In the genomic region with DNA sequence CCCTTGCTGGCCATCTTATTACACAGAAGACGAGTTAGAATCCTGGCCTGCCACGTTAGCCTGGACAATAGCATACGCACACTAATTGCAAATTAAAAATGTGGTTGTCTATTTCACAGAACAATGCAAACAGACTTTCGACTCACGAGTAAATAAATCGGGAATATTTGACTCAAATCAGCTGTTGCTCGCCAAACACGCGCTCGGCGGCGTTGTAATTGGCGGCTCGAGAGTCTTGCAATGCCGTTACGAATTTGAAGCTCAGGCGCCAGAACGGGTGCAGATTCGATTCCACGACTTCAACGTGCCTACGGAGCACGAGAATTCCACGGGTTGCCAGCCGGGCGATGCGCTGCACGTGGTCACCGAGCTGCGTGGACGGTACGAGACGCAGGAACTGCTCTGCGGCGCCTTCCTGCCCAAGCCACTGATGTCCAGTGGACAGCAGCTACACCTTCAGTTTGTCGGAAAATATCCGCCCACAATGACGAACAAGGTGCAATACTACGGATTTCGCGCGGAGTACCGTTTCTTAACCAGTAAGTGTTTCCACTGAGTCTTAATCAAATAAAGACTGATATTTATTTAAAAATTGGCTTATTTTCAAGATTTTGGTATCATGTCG, we compare ENCODE assay signal across 7 fruit fly cellular contexts.
TF ChIP-seq lines count a peak whose summit lies in the region.

TSS of gene DNAlig3 (minus strand) at position 168 of the 625 bp plus-strand sequence.

- peak; percentile 6 to 13 for TF ChIP-seq CTCF in S2 (optimal IDR thresholded peaks at IDR 0.05; lab: Kevin White, UChicago)
- peak; percentile 45 for TF ChIP-seq CTCF in whole organism, embryonic (GFP tag; optimal IDR thresholded peaks at IDR 0.05; lab: Kevin White, UChicago)

TF ChIP-seq in Kc167, 6 proteins besides CTCF, POLR2A, EP300 and RAD21:
- TF ChIP-seq psq (optimal IDR thresholded peaks at IDR 0.05; lab: Kevin White, UChicago), result no peak
- TF ChIP-seq insv (optimal IDR thresholded peaks at IDR 0.05; lab: Kevin White, UChicago), result peak; percentile 84

TF ChIP-seq in whole organism, adult, 20 proteins besides CTCF, POLR2A, EP300 and RAD21 (continues in another document):
- no peak for TF ChIP-seq ovo (GFP tag; optimal IDR thresholded peaks at IDR 0.05; lab: Kevin White, UChicago)
- peak; percentile 32 for TF ChIP-seq Mnt (GFP tag; optimal IDR thresholded peaks at IDR 0.05; lab: Kevin White, UChicago)
- TF ChIP-seq CG12768 (GFP tag; optimal IDR thresholded peaks at IDR 0.05; lab: Kevin White, UChicago), result peak; percentile 44
- TF ChIP-seq Hr96 (GFP tag; optimal IDR thresholded peaks at IDR 0.05; lab: Kevin White, UChicago), result no peak
- TF ChIP-seq bab1 (GFP tag; optimal IDR thresholded peaks at IDR 0.05; lab: Kevin White, UChicago), result peak; percentile 10
- peak; percentile 5 for TF ChIP-seq CG14711 (tag; optimal IDR thresholded peaks at IDR 0.05; lab: Kevin White, UChicago)
- TF ChIP-seq CG33017 (tag; optimal IDR thresholded peaks at IDR 0.05; lab: Kevin White, UChicago), result peak; percentile 6
- TF ChIP-seq tj (GFP tag; optimal IDR thresholded peaks at IDR 0.05; lab: Kevin White, UChicago), result no peak
- TF ChIP-seq CG7101 (tag; optimal IDR thresholded peaks at IDR 0.05; lab: Kevin White, UChicago), result peak; percentile 15
- no peak for TF ChIP-seq CG1620 (GFP tag; optimal IDR thresholded peaks at IDR 0.05; lab: Kevin White, UChicago)
- TF ChIP-seq cnc (optimal IDR thresholded peaks at IDR 0.05; lab: Kevin White, UChicago), result no peak
- no peak for TF ChIP-seq pad (GFP tag; optimal IDR thresholded peaks at IDR 0.05; lab: Kevin White, UChicago)
- no peak for TF ChIP-seq CG5204 (GFP tag; optimal IDR thresholded peaks at IDR 0.05; lab: Kevin White, UChicago)
- TF ChIP-seq toe (GFP tag; optimal IDR thresholded peaks at IDR 0.05; lab: Kevin White, UChicago), result no peak
- TF ChIP-seq Clk (GFP tag; optimal IDR thresholded peaks at IDR 0.05; lab: Kevin White, UChicago), result no peak
- peak; percentile 26 for TF ChIP-seq CG11617 (GFP tag; optimal IDR thresholded peaks at IDR 0.05; lab: Kevin White, UChicago)

TF ChIP-seq in whole organism, embryonic, 481 proteins besides CTCF, POLR2A, EP300 and RAD21 (continues in another document):
- peak; percentile 42 for TF ChIP-seq Med (GFP tag; lab: Kevin White, UChicago)
- TF ChIP-seq zen (tag; optimal IDR thresholded peaks at IDR 0.05; lab: Kevin White, UChicago), result peak; percentile 17
- peak; percentile 32 for TF ChIP-seq sens (GFP tag; lab: Kevin White, UChicago)
- peak; percentile 76 for TF ChIP-seq MBD-R2 (GFP tag; IDR thresholded peaks at IDR 0.05; lab: Robert Waterston, UW)
- no peak for TF ChIP-seq hth (optimal IDR thresholded peaks at IDR 0.05; lab: Kevin White, UChicago)
- peak; percentile 77 for TF ChIP-seq CG17186 (GFP tag; optimal IDR thresholded peaks at IDR 0.05; lab: Kevin White, UChicago)
- no peak for TF ChIP-seq CG31441 (GFP tag; IDR thresholded peaks at IDR 0.05; lab: Robert Waterston, UW)
- peak; percentile 63 for TF ChIP-seq bbx (GFP tag; IDR thresholded peaks at IDR 0.05; lab: Robert Waterston, UW; ENCODE audit: partially characterized antibody)
- TF ChIP-seq Nf-YA (GFP tag; IDR thresholded peaks at IDR 0.05; lab: Robert Waterston, UW), result peak; percentile 23; the same call in 1 of the 2 replicates
- TF ChIP-seq crp (GFP tag; optimal IDR thresholded peaks at IDR 0.05; lab: Kevin White, UChicago), result peak; percentile 33 to 93
- TF ChIP-seq sna (GFP tag; IDR thresholded peaks at IDR 0.05; lab: Robert Waterston, UW; ENCODE audit: partially characterized antibody), result peak; percentile 62
- no peak for TF ChIP-seq tgo (GFP tag; IDR thresholded peaks at IDR 0.05; lab: Robert Waterston, UW)
- TF ChIP-seq D (optimal IDR thresholded peaks at IDR 0.05; lab: Kevin White, UChicago), result no peak
- TF ChIP-seq D (GFP tag; optimal IDR thresholded peaks at IDR 0.05; lab: Kevin White, UChicago), result no peak
- TF ChIP-seq Jarid2 (GFP tag; optimal IDR thresholded peaks at IDR 0.05; lab: Kevin White, UChicago), result no peak
- TF ChIP-seq CG6854 (GFP tag; optimal IDR thresholded peaks at IDR 0.05; lab: Kevin White, UChicago), result no peak
- TF ChIP-seq Sry-δ (GFP tag; optimal IDR thresholded peaks at IDR 0.05; lab: Kevin White, UChicago), result peak; percentile 22

TF ChIP-seq in whole organism, prepupa, 60 proteins besides CTCF, POLR2A, EP300 and RAD21:
- TF ChIP-seq fkh (GFP tag; optimal IDR thresholded peaks at IDR 0.05; lab: Kevin White, UChicago) (peak; percentile 98), CG6854 (GFP tag; optimal IDR thresholded peaks at IDR 0.05; lab: Kevin White, UChicago) (peak; percentile 51), CG10631 (GFP tag; optimal IDR thresholded peaks at IDR 0.05; lab: Kevin White, UChicago) (no peak), Sox14 (GFP tag; optimal IDR thresholded peaks at IDR 0.05; lab: Kevin White, UChicago) (no peak), Hr39 (GFP tag; optimal IDR thresholded peaks at IDR 0.05; lab: Kevin White, UChicago) (no peak)

TF ChIP-seq in whole organism, pupa, 21 proteins besides CTCF, POLR2A, EP300 and RAD21:
- no peak for TF ChIP-seq Ets98B (GFP tag; IDR thresholded peaks at IDR 0.05; lab: Robert Waterston, UW)
- TF ChIP-seq CG12605 (GFP tag; IDR thresholded peaks at IDR 0.05; lab: Robert Waterston, UW), result peak; percentile 35; the same call in 1 of the 2 replicates

TF ChIP-seq in whole organism, wandering third instar larva, 38 proteins besides CTCF, POLR2A, EP300 and RAD21:
- TF ChIP-seq Hnf4 (GFP tag; optimal IDR thresholded peaks at IDR 0.05; lab: Kevin White, UChicago) (no peak), Hr78 (GFP tag; optimal IDR thresholded peaks at IDR 0.05; lab: Kevin White, UChicago) (no peak), Rel (GFP tag; optimal IDR thresholded peaks at IDR 0.05; lab: Kevin White, UChicago) (no peak), Rel (tag; optimal IDR thresholded peaks at IDR 0.05; lab: Kevin White, UChicago) (peak; percentile 83)
